Fruit fly (Drosophila melanogaster): Measurements from ENCODE around the gene CG5011.

DNA sequence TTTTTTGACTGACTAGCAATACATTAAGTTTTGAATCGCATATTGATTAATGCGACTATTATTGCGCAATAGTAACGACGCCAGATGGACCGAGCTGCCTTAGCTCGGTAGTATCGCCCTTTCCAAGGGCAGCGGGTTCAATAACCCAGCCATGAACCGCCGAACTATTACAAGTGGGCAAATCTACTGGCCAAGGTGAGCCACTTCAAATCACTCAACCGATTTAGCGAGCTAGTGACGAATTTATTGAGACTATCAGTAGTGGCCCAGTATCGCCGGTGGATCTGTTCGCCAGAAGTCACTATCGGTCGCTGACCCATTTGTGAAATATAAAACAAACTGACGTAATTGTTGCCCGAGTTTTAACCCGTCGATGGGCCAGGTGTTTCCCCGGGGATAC, 18.0 kb downstream of the CG5011 start:
- TF ChIP-seq Myc (optimal IDR thresholded peaks at IDR 0.05), result no peak
- TF ChIP-seq CG9705 (GFP tag; optimal IDR thresholded peaks at IDR 0.05), result no peak
- TF ChIP-seq sv (GFP tag; optimal IDR thresholded peaks at IDR 0.05), result no peak
- no peak for TF ChIP-seq OdsH (GFP tag; optimal IDR thresholded peaks at IDR 0.05)
- TF ChIP-seq Rel (GFP tag; optimal IDR thresholded peaks at IDR 0.05), result no peak
- TF ChIP-seq Rel (tag; optimal IDR thresholded peaks at IDR 0.05), result no peak
- no peak for TF ChIP-seq Hnf4 (GFP tag; optimal IDR thresholded peaks at IDR 0.05)
